Worm (Caenorhabditis elegans): ENCODE results near the gene F33D4.6.

DNA sequence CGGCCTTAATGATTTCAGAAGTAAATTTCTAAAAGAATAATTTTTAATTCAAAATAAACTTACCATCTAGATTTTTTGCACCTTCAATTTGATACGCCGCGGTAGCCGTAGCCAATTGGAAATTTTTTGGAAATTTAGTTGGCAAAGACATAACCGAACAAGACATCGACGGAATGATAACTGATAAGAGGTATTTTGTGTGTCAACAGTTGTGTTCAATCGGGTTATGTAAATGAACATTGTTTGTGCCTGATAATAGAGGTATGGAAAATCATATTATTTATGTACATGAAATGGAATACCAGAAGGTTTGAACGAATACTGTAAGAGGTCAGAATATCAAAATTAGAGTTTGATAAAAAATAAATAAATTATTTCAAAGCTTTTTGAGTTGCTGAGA is 30.0 kb upstream of the F33D4.6 start, which contains the start of gene klo-1:
- no peak for TF ChIP-seq flh-1 (GFP tag; optimal IDR thresholded peaks at IDR 0.05)
- TF ChIP-seq nhr-76 (tag; optimal IDR thresholded peaks at IDR 0.05): no peak
- no peak for TF ChIP-seq nhr-237 (tag; optimal IDR thresholded peaks at IDR 0.05)
- TF ChIP-seq elt-1 (tag; optimal IDR thresholded peaks at IDR 0.05; ENCODE audit: borderline replicate concordance, insufficient read depth): no peak
- TF ChIP-seq ztf-11 (tag; optimal IDR thresholded peaks at IDR 0.05): no peak

Data from whole organism, mixed stage, embryonic.